Worm (Caenorhabditis elegans) whole organism, L4 larva: Measurements from ENCODE around the gene srd-58.

Source experiments
- jun-1 ChIP-seq: fragments of 150-350 bp; optimal IDR thresholded peaks from 2 replicates; lab custom pipeline; 2014; ENCODE audit warnings: missing biosample characterization, missing genetic modification reagents, missing genetic modification characterization
- mdl-1 ChIP-seq, 2 experiments: fragments of 150-350 bp in 1 of 2; sonication (generic microtip) in 1 of 2; optimal IDR thresholded peaks; 2 replicates each; lab custom pipeline; 2014 to 2017; ENCODE audit warnings: missing biosample characterization in 2 of 2, missing genetic modification characterization in 2 of 2
- snpc-4 ChIP-seq: fragments of 150-350 bp; optimal IDR thresholded peaks from 2 replicates; lab custom pipeline; 2014; ENCODE audit warnings: missing biosample characterization, missing genetic modification characterization
- spr-1 ChIP-seq: sonication (generic microtip); optimal IDR thresholded peaks from 2 replicates; lab custom pipeline; 2016; ENCODE audit warnings: mild to moderate bottlenecking, missing genetic modification characterization, missing compliant biosample characterization
- unc-39 ChIP-seq: sonication (generic microtip); optimal IDR thresholded peaks from 2 replicates; lab custom pipeline; 2017; ENCODE audit warnings: missing biosample characterization, missing genetic modification characterization

- TF ChIP-seq snpc-4 (tag; lab: Kevin White, UChicago) (no peak), jun-1 (no peak), unc-39 (tag; lab: Kevin White, UChicago) (no peak), spr-1 (tag; lab: Kevin White, UChicago) (no peak), mdl-1 (tag; optimal IDR thresholded peaks at IDR 0.05; lab: Kevin White, UChicago) (no peak)
Measured at ce11 chrII:7168712-7169111, 36.1 kb downstream of the srd-58 start, which contains the start of gene col-36.
